Comparison of ENCODE assay signal across 1 fruit fly cellular context in genomic region chrX:14214505-14215449, dm6.
TF ChIP-seq lines count a peak whose summit lies in the region.

No protein-coding gene starts in this region.

TF ChIP-seq in whole organism, embryonic, 481 proteins besides CTCF, POLR2A, EP300 and RAD21 (continued from another document):
- TF ChIP-seq repo (GFP tag; optimal IDR thresholded peaks at IDR 0.05; lab: Kevin White, UChicago) (no peak), CG3065 (GFP tag; optimal IDR thresholded peaks at IDR 0.05; lab: Kevin White, UChicago) (no peak), CG3838 (GFP tag; optimal IDR thresholded peaks at IDR 0.05; lab: Kevin White, UChicago) (no peak), Abd-B (GFP tag; optimal IDR thresholded peaks at IDR 0.05; lab: Kevin White, UChicago) (peak; percentile 23), pros (GFP tag; optimal IDR thresholded peaks at IDR 0.05; lab: Kevin White, UChicago) (no peak), bsh (GFP tag; optimal IDR thresholded peaks at IDR 0.05; lab: Kevin White, UChicago) (peak; percentile 46 to 74), CG9797 (GFP tag; optimal IDR thresholded peaks at IDR 0.05; lab: Kevin White, UChicago) (no peak), CG43689 (GFP tag; IDR thresholded peaks at IDR 0.05; lab: Robert Waterston, UW) (no peak), cwo (GFP tag; optimal IDR thresholded peaks at IDR 0.05; lab: Kevin White, UChicago) (peak; percentile 45), chn (GFP tag; optimal IDR thresholded peaks at IDR 0.05; lab: Kevin White, UChicago) (no peak), grn (GFP tag; optimal IDR thresholded peaks at IDR 0.05; lab: Kevin White, UChicago) (no peak), CG18599 (GFP tag; optimal IDR thresholded peaks at IDR 0.05; lab: Kevin White, UChicago) (peak; percentile 60), CG1233 (GFP tag; optimal IDR thresholded peaks at IDR 0.05; lab: Kevin White, UChicago) (peak; percentile 42), unpg (GFP tag; optimal IDR thresholded peaks at IDR 0.05; lab: Kevin White, UChicago) (peak; percentile 61), CG42726 (GFP tag; IDR thresholded peaks at IDR 0.05; lab: Robert Waterston, UW; ENCODE audit: partially characterized antibody) (no peak), tll (GFP tag; optimal IDR thresholded peaks at IDR 0.05; lab: Kevin White, UChicago) (no peak), bowl (GFP tag; IDR thresholded peaks at IDR 0.05; lab: Robert Waterston, UW) (no peak), prd (optimal IDR thresholded peaks at IDR 0.05; lab: Kevin White, UChicago) (no peak), prd (GFP tag; IDR thresholded peaks at IDR 0.05; lab: Robert Waterston, UW) (peak; percentile 63; the same call in 2 of the 3 replicates), CG4360 (GFP tag; IDR thresholded peaks at IDR 0.05; lab: Robert Waterston, UW) (no peak), eyg (GFP tag; optimal IDR thresholded peaks at IDR 0.05; lab: Kevin White, UChicago) (no peak), dpn (GFP tag; optimal IDR thresholded peaks at IDR 0.05; lab: Kevin White, UChicago) (peak in 1 of 2 experiments; percentile 40), CG8359 (GFP tag; optimal IDR thresholded peaks at IDR 0.05; lab: Kevin White, UChicago; ENCODE audit: borderline replicate concordance) (no peak), MTF-1 (GFP tag; optimal IDR thresholded peaks at IDR 0.05; lab: Kevin White, UChicago; ENCODE audit: borderline replicate concordance) (no peak), CG8765 (GFP tag; IDR thresholded peaks at IDR 0.05; lab: Robert Waterston, UW) (no peak), sima (GFP tag; optimal IDR thresholded peaks at IDR 0.05; lab: Kevin White, UChicago) (no peak), B-H1 (GFP tag; IDR thresholded peaks at IDR 0.05; lab: Robert Waterston, UW) (peak; percentile 11; the same call in 1 of the 3 replicates), en (GFP tag; optimal IDR thresholded peaks at IDR 0.05; lab: Kevin White, UChicago) (no peak), sim (GFP tag; IDR thresholded peaks at IDR 0.05; lab: Robert Waterston, UW) (no peak), Trl (optimal IDR thresholded peaks at IDR 0.05; lab: Kevin White, UChicago) (no peak), Trl (GFP tag; optimal IDR thresholded peaks at IDR 0.05; lab: Kevin White, UChicago) (no peak), odd (GFP tag; optimal IDR thresholded peaks at IDR 0.05; lab: Kevin White, UChicago) (no peak), CHES-1-like (GFP tag; optimal IDR thresholded peaks at IDR 0.05; lab: Kevin White, UChicago) (no peak), CG2678 (tag; optimal IDR thresholded peaks at IDR 0.05; lab: Kevin White, UChicago) (peak; percentile 72), HHEX (GFP tag; optimal IDR thresholded peaks at IDR 0.05; lab: Kevin White, UChicago) (peak; percentile 59), Sox102F (GFP tag; optimal IDR thresholded peaks at IDR 0.05; lab: Kevin White, UChicago) (peak; percentile 35), CG4854 (GFP tag; optimal IDR thresholded peaks at IDR 0.05; lab: Kevin White, UChicago) (no peak), CG31441 (GFP tag; IDR thresholded peaks at IDR 0.05; lab: Robert Waterston, UW) (peak; percentile 32; the same call in 1 of the 2 replicates), sd (tag; optimal IDR thresholded peaks at IDR 0.05; lab: Kevin White, UChicago) (no peak), CG11247 (GFP tag; IDR thresholded peaks at IDR 0.05; lab: Robert Waterston, UW) (no peak; the same call in 1 of the 2 replicates), CG32772 (GFP tag; IDR thresholded peaks at IDR 0.05; lab: Robert Waterston, UW) (no peak), CG12769 (tag; optimal IDR thresholded peaks at IDR 0.05; lab: Kevin White, UChicago) (no peak), vvl (GFP tag; IDR thresholded peaks at IDR 0.05; lab: Robert Waterston, UW) (no peak), Atf6 (GFP tag; IDR thresholded peaks at IDR 0.05; lab: Robert Waterston, UW) (peak; percentile 47; the same call in 1 of the 2 replicates), tgo (GFP tag; IDR thresholded peaks at IDR 0.05; lab: Robert Waterston, UW) (peak; percentile 48; the same call in 1 of the 3 replicates), disco-r (GFP tag; optimal IDR thresholded peaks at IDR 0.05; lab: Kevin White, UChicago) (no peak), CG2202 (tag; optimal IDR thresholded peaks at IDR 0.05; lab: Kevin White, UChicago) (no peak), CG2889 (GFP tag; IDR thresholded peaks at IDR 0.05; lab: Robert Waterston, UW) (no peak), CG33213 (GFP tag; optimal IDR thresholded peaks at IDR 0.05; lab: Kevin White, UChicago) (no peak), zfh2 (GFP tag; optimal IDR thresholded peaks at IDR 0.05; lab: Kevin White, UChicago) (no peak), CG8290 (GFP tag; optimal IDR thresholded peaks at IDR 0.05; lab: Kevin White, UChicago) (no peak), CG8290 (tag; optimal IDR thresholded peaks at IDR 0.05; lab: Kevin White, UChicago) (no peak), CG7556 (GFP tag; optimal IDR thresholded peaks at IDR 0.05; lab: Kevin White, UChicago) (peak; percentile 17), CG12299 (tag; optimal IDR thresholded peaks at IDR 0.05; lab: Kevin White, UChicago) (no peak), fd64A (GFP tag; optimal IDR thresholded peaks at IDR 0.05; lab: Kevin White, UChicago) (no peak), H2.0 (GFP tag; IDR thresholded peaks at IDR 0.05; lab: Robert Waterston, UW) (peak; percentile 36; the same call in 1 of the 2 replicates), salm (tag; optimal IDR thresholded peaks at IDR 0.05; lab: Kevin White, UChicago) (no peak), grau (tag; optimal IDR thresholded peaks at IDR 0.05; lab: Kevin White, UChicago) (peak; percentile 75), Neu2 (GFP tag; optimal IDR thresholded peaks at IDR 0.05; lab: Kevin White, UChicago; ENCODE audit: borderline replicate concordance) (no peak), CG7372 (GFP tag; IDR thresholded peaks at IDR 0.05; lab: Robert Waterston, UW) (0 out of 2 replicates have a peak, but pooled peaks have one; percentile 16), seq (GFP tag; IDR thresholded peaks at IDR 0.05; lab: Robert Waterston, UW) (peak; percentile 45; the same call in 1 of the 2 replicates), Rx (GFP tag; IDR thresholded peaks at IDR 0.05; lab: Robert Waterston, UW) (no peak), CG14667 (GFP tag; IDR thresholded peaks at IDR 0.05; lab: Robert Waterston, UW) (no peak), cas (GFP tag; IDR thresholded peaks at IDR 0.05; lab: Robert Waterston, UW) (no peak), ewg (GFP tag; optimal IDR thresholded peaks at IDR 0.05; lab: Kevin White, UChicago) (peak; percentile 14), CG13296 (GFP tag; optimal IDR thresholded peaks at IDR 0.05; lab: Kevin White, UChicago) (peak; percentile 19), Kr (GFP tag; optimal IDR thresholded peaks at IDR 0.05; lab: Kevin White, UChicago) (no peak), CG10565 (GFP tag; optimal IDR thresholded peaks at IDR 0.05; lab: Kevin White, UChicago) (no peak), CG11093 (GFP tag; IDR thresholded peaks at IDR 0.05; lab: Robert Waterston, UW) (0 out of 3 replicates have a peak, but pooled peaks have one; percentile 30), Scr (GFP tag; IDR thresholded peaks at IDR 0.05; lab: Robert Waterston, UW; ENCODE audit: partially characterized antibody) (no peak), CG4282 (GFP tag; optimal IDR thresholded peaks at IDR 0.05; lab: Kevin White, UChicago) (no peak), fd96Cb (tag; optimal IDR thresholded peaks at IDR 0.05; lab: Kevin White, UChicago) (peak; percentile 46), ranshi (GFP tag; IDR thresholded peaks at IDR 0.05; lab: Robert Waterston, UW) (no peak; the same call in 1 of the 2 replicates), ham (GFP tag; IDR thresholded peaks at IDR 0.05; lab: Robert Waterston, UW) (no peak), sr (GFP tag; IDR thresholded peaks at IDR 0.05; lab: Robert Waterston, UW) (no peak), nmo (GFP tag; optimal IDR thresholded peaks at IDR 0.05; lab: Kevin White, UChicago) (peak; percentile 49), h (optimal IDR thresholded peaks at IDR 0.05; lab: Kevin White, UChicago) (no peak), fd102C (GFP tag; optimal IDR thresholded peaks at IDR 0.05; lab: Kevin White, UChicago) (no peak), Atf-2 (GFP tag; optimal IDR thresholded peaks at IDR 0.05; lab: Kevin White, UChicago) (no peak), Dref (GFP tag; IDR thresholded peaks at IDR 0.05; lab: Robert Waterston, UW) (no peak), trh (GFP tag; optimal IDR thresholded peaks at IDR 0.05; lab: Kevin White, UChicago) (no peak), Stat92E (GFP tag; optimal IDR thresholded peaks at IDR 0.05; lab: Kevin White, UChicago) (no peak)
